Worm (Caenorhabditis elegans) whole organism, early embryonic: ENCODE results near the gene pmp-1.

Source experiments
- F13C5.2 ChIP-seq: sonication (generic microtip); optimal IDR thresholded peaks from 2 replicates; lab custom pipeline; 2017; ENCODE audit warnings: mild to moderate bottlenecking, missing genetic modification characterization, inconsistent platforms, missing compliant biosample characterization
- ama-1 ChIP-seq: fragments of 150-350 bp; optimal IDR thresholded peaks from 2 replicates; lab custom pipeline; 2014
- ceh-36 ChIP-seq: sonication (generic microtip); optimal IDR thresholded peaks from 2 replicates; lab custom pipeline; 2016; ENCODE audit warnings: missing genetic modification characterization, inconsistent platforms, missing compliant biosample characterization
- flt-1 ChIP-seq: fragments of 200-800 bp; sonication (Bioruptor generic); IDR thresholded peaks from 2 replicates; pipeline ENCODE4 v1.3.6; 2022; ENCODE audit warnings: missing genetic modification characterization, missing compliant biosample characterization
- hmbx-1 ChIP-seq: sonication (generic microtip); optimal IDR thresholded peaks from 2 replicates; lab custom pipeline; 2016; ENCODE audit warnings: mild to moderate bottlenecking, missing genetic modification characterization, missing compliant biosample characterization
- pes-1 ChIP-seq: fragments of 200-800 bp; sonication (Bioruptor generic); IDR thresholded peaks from 2 replicates; pipeline ENCODE4 v1.3.6; 2022; ENCODE audit warnings: missing genetic modification reagents, missing genetic modification characterization, missing compliant biosample characterization
- sea-1 ChIP-seq: fragments of 200-800 bp; sonication (Bioruptor generic); conservative IDR thresholded peaks from 2 replicates; pipeline ENCODE4 v1.3.6; 2022; ENCODE audit warnings: missing genetic modification characterization, missing compliant biosample characterization
- tbx-11 ChIP-seq: fragments of 200-800 bp; sonication (Bioruptor generic); IDR thresholded peaks from 2 replicates; pipeline ENCODE4 v1.3.6; 2022; ENCODE audit warnings: missing genetic modification characterization, missing compliant biosample characterization

ce11 chrII:6845006-6845459 is 38.5 kb downstream of the pmp-1 start:
- TF ChIP-seq ama-1 (lab: Kevin White, UChicago) (no peak), ceh-36 (tag; lab: Kevin White, UChicago) (no peak), sea-1 (GFP tag; lab: Robert Waterston, UW) (no peak), flt-1 (GFP tag; lab: Robert Waterston, UW) (no peak; the same call in 1 of the 2 replicates), F13C5.2 (no peak), pes-1 (no peak), tbx-11 (GFP tag; lab: Robert Waterston, UW) (no peak), hmbx-1 (no peak)
